Worm (Caenorhabditis elegans) whole organism, mixed stage, embryonic: ENCODE results near the gene B0280.17.

Experiments used
- ceh-83 ChIP-seq: fragments of 200-800 bp; sonication (Bioruptor generic); optimal IDR thresholded peaks from 2 replicates; lab custom pipeline; 2018; ENCODE audit warnings: mild to moderate bottlenecking, missing genetic modification characterization, missing compliant biosample characterization
- cnd-1 ChIP-seq: fragments of 200-800 bp; sonication (Bioruptor generic); optimal IDR thresholded peaks from 2 replicates; lab custom pipeline; 2018; ENCODE audit warnings: mild to moderate bottlenecking, missing genetic modification characterization, missing compliant biosample characterization
- nhr-76 ChIP-seq: sonication (generic microtip); optimal IDR thresholded peaks from 2 replicates; lab custom pipeline; 2017; ENCODE audit warnings: missing biosample characterization, missing genetic modification characterization
- snpc-4 ChIP-seq: fragments of 150-350 bp; optimal IDR thresholded peaks from 2 replicates; lab custom pipeline; 2014; ENCODE audit warnings: missing biosample characterization, missing genetic modification characterization

DNA sequence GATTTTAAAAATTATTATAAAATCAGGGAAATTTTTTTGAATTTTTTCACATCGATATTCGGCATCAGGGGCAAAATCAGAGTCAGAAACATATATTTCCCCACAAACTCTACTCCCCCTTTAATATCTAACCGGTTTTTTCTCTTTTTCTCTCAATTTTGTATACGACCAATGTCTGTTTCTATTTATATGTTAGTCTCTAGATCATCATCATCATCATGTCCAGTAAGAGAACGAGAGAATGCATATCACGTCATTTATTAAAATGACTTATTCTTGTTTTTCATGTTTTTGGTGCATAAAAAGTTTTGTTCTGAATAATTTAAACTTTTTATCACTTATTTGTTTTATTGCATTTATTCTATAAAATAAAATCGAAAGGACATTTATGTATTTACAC, 16.7 kb upstream of the B0280.17 start:
- TF ChIP-seq cnd-1 (tag; lab: Kevin White, UChicago): no peak
- TF ChIP-seq nhr-76 (tag; lab: Kevin White, UChicago): no peak
- no peak for TF ChIP-seq snpc-4
- TF ChIP-seq ceh-83: no peak
